Fruit fly (Drosophila melanogaster) whole organism: Measurements from ENCODE around the gene Sr-CI.

Experiments
- pan ChIP-seq: fragments of >200 bp; optimal IDR thresholded peaks from 2 replicates; lab custom pipeline; 2017
- psq ChIP-seq: fragments of >200 bp; optimal IDR thresholded peaks from 2 replicates; lab custom pipeline; 2017

- TF ChIP-seq pan, result no peak
- no peak for TF ChIP-seq psq (lab: Kevin White, UChicago)
Measured at dm6 chr2L:4091720-4092119, 29.8 kb upstream of the Sr-CI start.
